Worm (Caenorhabditis elegans): ENCODE results near the gene T01C3.2.

The T01C3.2 gene

DNA sequence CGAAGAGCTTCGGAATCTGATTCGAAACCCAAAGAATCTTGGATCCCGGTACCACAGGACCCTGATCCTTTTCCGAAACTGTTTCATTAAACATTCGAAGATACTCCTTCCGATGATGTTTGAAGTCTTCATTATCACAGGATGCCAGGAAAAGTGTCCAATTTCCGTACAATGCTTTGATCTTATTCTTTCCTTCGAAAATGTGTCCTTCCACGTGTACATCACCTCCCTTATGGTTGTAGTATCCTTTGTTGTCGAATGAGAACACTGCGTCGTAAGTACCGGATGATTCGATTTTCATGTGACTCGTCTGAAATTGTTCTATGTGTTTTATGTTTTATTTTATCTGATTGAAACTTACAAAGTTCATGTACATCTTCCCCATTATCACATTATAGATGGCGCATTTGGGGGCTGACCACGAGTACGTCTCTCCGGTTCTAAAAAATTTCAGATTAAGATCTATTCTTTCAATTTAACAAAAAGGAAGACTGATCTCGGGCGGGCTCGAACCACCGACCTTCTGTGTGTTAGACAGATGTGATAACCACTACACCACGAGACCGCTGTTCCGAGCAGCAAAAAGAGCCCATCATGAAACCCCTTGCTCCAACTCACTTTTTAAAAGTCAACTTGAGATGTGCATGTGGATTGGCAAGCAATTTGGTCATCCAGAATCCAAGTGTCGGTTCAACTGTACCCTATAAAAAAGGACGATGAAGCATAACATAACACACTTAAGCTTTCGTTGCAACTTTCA, 21.8 kb downstream of the T01C3.2 start (continued):
- 0 out of 2 replicates have a peak, but pooled peaks have one; percentile 6 for TF ChIP-seq B0019.2 (GFP tag; conservative IDR thresholded peaks at IDR 0.05)
- 0 out of 2 replicates have a peak, but pooled peaks have one; percentile 38 for TF ChIP-seq B0336.3 (GFP tag; IDR thresholded peaks at IDR 0.05)
- TF ChIP-seq ceh-100 (GFP tag; IDR thresholded peaks at IDR 0.05) = peak; percentile 45
- no peak for TF ChIP-seq sea-2 (GFP tag; IDR thresholded peaks at IDR 0.05)
- peak; percentile 53 for TF ChIP-seq rpc-1 (optimal IDR thresholded peaks at IDR 0.05)
- peak; percentile 70 for TF ChIP-seq rpc-1 (tag; optimal IDR thresholded peaks at IDR 0.05)

DNA sequence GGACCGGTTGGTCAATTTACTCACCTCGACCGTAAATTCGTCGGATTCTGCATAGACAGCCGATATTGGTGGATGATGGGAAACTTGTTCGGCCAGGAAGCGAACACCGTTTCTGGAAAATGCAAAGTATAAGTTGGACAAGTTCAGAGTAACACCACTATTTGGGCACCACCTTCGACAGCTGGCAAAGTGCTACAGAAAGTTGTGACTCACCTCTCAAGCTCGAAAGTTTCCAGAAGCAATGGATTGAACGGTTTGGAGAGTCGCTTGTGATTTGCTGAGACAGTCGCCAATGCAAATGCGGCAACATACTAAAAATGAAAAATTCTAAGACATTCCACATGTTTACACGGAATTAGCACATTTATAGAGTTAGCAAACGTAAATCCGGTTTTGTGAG, 22.4 kb downstream of the T01C3.2 start:
- TF ChIP-seq sdz-38 (tag; optimal IDR thresholded peaks at IDR 0.05) = no peak
- TF ChIP-seq F39B2.1 (GFP tag; IDR thresholded peaks at IDR 0.05) = no peak
- no peak for TF ChIP-seq zim-3 (tag; optimal IDR thresholded peaks at IDR 0.05)
- TF ChIP-seq ztf-22 (GFP tag; optimal IDR thresholded peaks at IDR 0.05) = no peak
- no peak for TF ChIP-seq rpc-1 (optimal IDR thresholded peaks at IDR 0.05)
- no peak for TF ChIP-seq rpc-1 (tag; optimal IDR thresholded peaks at IDR 0.05)
- TF ChIP-seq bed-2 (GFP tag; IDR thresholded peaks at IDR 0.05) = no peak
- TF ChIP-seq cebp-1 (GFP tag; IDR thresholded peaks at IDR 0.05) = no peak
- no peak for TF ChIP-seq cebp-1 (tag; optimal IDR thresholded peaks at IDR 0.05)
- no peak for TF ChIP-seq cebp-2 (GFP tag; IDR thresholded peaks at IDR 0.05)
- TF ChIP-seq mel-28 (tag; optimal IDR thresholded peaks at IDR 0.05; ENCODE audit: borderline replicate concordance) = no peak
- TF ChIP-seq K11D2.4 (GFP tag; IDR thresholded peaks at IDR 0.05) = no peak
- TF ChIP-seq ceh-27 (GFP tag; optimal IDR thresholded peaks at IDR 0.05) = no peak
- TF ChIP-seq zfh-2 (GFP tag; conservative IDR thresholded peaks at IDR 0.05) = no peak
- no peak for TF ChIP-seq F33H1.4 (GFP tag; IDR thresholded peaks at IDR 0.05)
- no peak for TF ChIP-seq Y79H2A.3 (GFP tag; conservative IDR thresholded peaks at IDR 0.05)
- no peak for TF ChIP-seq gei-17 (GFP tag; optimal IDR thresholded peaks at IDR 0.05)
- TF ChIP-seq ccch-3 (GFP tag; optimal IDR thresholded peaks at IDR 0.05) = no peak
- TF ChIP-seq ztf-25 (GFP tag; IDR thresholded peaks at IDR 0.05) = no peak

- TF ChIP-seq aptf-3 (GFP tag; IDR thresholded peaks at IDR 0.05) = no peak
- TF ChIP-seq ceh-91 (GFP tag; IDR thresholded peaks at IDR 0.05) = no peak
Measured at ce11 chrV:15014164-15014563, 23.2 kb downstream of the T01C3.2 start, which contains the start of gene obr-2. obr-2 (minus strand) TSS chrV:15014264.

- TF ChIP-seq tbp1 (GFP tag; optimal IDR thresholded peaks at IDR 0.05) (no peak), attf-6 (GFP tag; IDR thresholded peaks at IDR 0.05) (no peak), sea-2 (GFP tag; IDR thresholded peaks at IDR 0.05) (no peak), hsf-1 (GFP tag; IDR thresholded peaks at IDR 0.05) (no peak), rpc-1 (optimal IDR thresholded peaks at IDR 0.05) (no peak), rpc-1 (tag; optimal IDR thresholded peaks at IDR 0.05) (no peak)
Measured at ce11 chrV:15015799-15016198, 24.8 kb downstream of the T01C3.2 start.

- no peak for TF ChIP-seq cebp-2 (GFP tag; IDR thresholded peaks at IDR 0.05)
- no peak for TF ChIP-seq athp-1 (tag; optimal IDR thresholded peaks at IDR 0.05)
- TF ChIP-seq lin-54 (GFP tag; optimal IDR thresholded peaks at IDR 0.05) = no peak
- no peak for TF ChIP-seq egrh-3 (GFP tag; IDR thresholded peaks at IDR 0.05)
- no peak for TF ChIP-seq F37B4.10 (GFP tag; IDR thresholded peaks at IDR 0.05)
- TF ChIP-seq ets-4 (GFP tag; optimal IDR thresholded peaks at IDR 0.05) = no peak
Measured at ce11 chrV:15016795-15017429, 25.9 kb downstream of the T01C3.2 start.

Measured in whole organism, young adult.